Worm (Caenorhabditis elegans): Measurements from ENCODE around the gene glr-6.

glr-6 gene

DNA sequence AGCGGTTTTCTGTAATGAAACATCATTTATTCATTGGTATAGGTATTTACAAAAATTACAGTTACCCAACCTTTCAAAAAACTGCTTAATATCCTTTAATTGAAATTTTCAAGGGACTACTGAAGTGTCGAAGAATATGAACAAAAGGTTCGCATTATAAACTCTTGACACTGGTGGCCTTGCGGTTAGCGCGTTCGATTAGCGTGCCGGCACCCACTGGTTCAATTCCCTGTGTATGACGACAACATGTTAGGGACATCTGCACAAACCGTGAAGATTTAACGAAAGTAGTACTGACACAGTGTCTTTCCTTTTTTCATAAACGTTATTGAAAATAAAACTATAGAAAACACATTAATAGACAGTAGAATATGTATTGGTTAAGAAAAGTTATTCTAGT, 27.2 kb upstream of the glr-6 start (continued):
- peak; percentile 84 for TF ChIP-seq T07F8.4 (tag; optimal IDR thresholded peaks at IDR 0.05)
- TF ChIP-seq ama-1 (optimal IDR thresholded peaks at IDR 0.05) = no peak
- TF ChIP-seq ama-1 (GFP tag; optimal IDR thresholded peaks at IDR 0.05) = peak in 1 of 2 experiments; percentile 94
- no peak; the same call in 1 of the 2 replicates for TF ChIP-seq mcd-1 (GFP tag; IDR thresholded peaks at IDR 0.05)
- TF ChIP-seq ztf-22 (GFP tag; optimal IDR thresholded peaks at IDR 0.05) = peak; percentile 65
- peak; percentile 76 for TF ChIP-seq ztf-18 (tag; optimal IDR thresholded peaks at IDR 0.05)
- peak; percentile 93 for TF ChIP-seq rpc-1 (optimal IDR thresholded peaks at IDR 0.05)
- TF ChIP-seq rpc-1 (tag; optimal IDR thresholded peaks at IDR 0.05) = peak; percentile 89
- TF ChIP-seq F33H1.4 (GFP tag; IDR thresholded peaks at IDR 0.05) = no peak
- no peak for TF ChIP-seq dpff-1 (tag; optimal IDR thresholded peaks at IDR 0.05)
- peak; percentile 60 for TF ChIP-seq F10E7.11 (tag; optimal IDR thresholded peaks at IDR 0.05)

DNA sequence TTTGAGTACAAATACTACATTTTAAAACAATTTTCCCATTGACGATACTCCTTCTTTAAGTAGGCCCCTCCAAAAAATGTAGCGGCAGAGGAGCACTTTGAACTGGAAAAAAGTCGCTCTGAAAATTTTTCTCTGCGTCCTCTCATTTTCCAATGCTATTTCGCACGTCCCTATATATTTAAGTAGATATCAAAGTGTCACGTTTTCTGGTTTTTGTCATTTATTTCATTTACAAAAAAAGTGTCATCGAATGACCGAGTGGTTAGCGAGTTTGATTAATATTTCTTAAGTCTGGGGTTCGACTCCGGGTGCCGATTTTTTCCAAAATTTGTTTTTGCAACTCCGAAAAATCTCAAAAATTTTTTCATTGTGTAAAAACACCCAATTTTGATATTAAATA, 26.4 kb upstream of the glr-6 start:
- TF ChIP-seq C06A6.2 (GFP tag; conservative IDR thresholded peaks at IDR 0.05) = no peak
- TF ChIP-seq die-1 (tag; optimal IDR thresholded peaks at IDR 0.05) = peak; percentile 17
- peak; percentile 60 for TF ChIP-seq B0261.1 (tag; optimal IDR thresholded peaks at IDR 0.05)
- peak; percentile 48 for TF ChIP-seq rpc-1 (optimal IDR thresholded peaks at IDR 0.05)
- peak; percentile 54 for TF ChIP-seq rpc-1 (tag; optimal IDR thresholded peaks at IDR 0.05)
- no peak for TF ChIP-seq C17E4.6 (GFP tag; IDR thresholded peaks at IDR 0.05)
- TF ChIP-seq lin-26 (GFP tag; IDR thresholded peaks at IDR 0.05) = peak; percentile 60; the same call in 1 of the 2 replicates
- peak; percentile 82 for TF ChIP-seq tbp1 (GFP tag; optimal IDR thresholded peaks at IDR 0.05)
- peak; percentile 98 for TF ChIP-seq hmg-1.2 (GFP tag; IDR thresholded peaks at IDR 0.05)

DNA sequence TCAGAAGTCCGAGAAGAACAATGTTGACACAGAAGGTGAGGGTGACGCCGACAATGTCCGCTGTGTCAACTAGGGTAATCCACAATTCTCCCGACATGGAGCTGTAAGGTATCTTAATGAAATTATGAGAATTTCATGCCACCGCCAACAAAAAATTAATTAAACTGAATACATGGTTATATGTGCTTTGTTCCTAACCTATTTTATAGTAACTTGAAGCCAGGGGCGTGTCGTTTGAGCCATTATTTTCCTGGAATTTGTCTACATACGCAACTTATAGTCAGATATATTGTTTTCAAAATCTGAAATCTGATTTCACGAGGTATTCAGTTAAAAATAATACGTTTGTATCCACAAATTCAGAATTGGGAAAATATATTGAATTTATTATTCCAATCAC, 25.3 kb upstream of the glr-6 start, which contains the start of gene odr-10:
TSS of gene odr-10 (minus strand) at position 101 of the 400 bp plus-strand sequence.
- TF ChIP-seq F10E7.11 (tag; optimal IDR thresholded peaks at IDR 0.05) (no peak), gei-17 (GFP tag; optimal IDR thresholded peaks at IDR 0.05) (no peak), Y95B8A.8 (GFP tag; IDR thresholded peaks at IDR 0.05) (no peak), madf-6 (GFP tag; IDR thresholded peaks at IDR 0.05) (no peak)

DNA sequence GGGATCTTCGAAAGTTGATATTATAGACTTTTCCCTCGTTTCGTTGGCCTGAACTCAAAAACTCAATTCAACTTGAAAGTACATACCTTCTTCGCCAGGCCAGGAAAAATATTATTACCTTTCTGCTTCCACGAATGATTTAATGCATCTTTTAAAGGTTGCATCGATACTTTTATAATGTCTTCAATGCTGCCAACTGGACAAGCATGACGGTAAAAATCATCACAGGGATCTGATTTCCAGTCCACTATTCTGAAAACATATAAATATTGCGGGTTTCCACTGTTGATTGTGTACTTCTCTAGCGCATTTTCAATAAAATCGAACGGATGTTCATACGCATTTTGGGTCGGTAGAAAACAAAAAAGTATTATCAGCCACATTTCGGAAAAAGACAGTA, 22.5 kb upstream of the glr-6 start, which contains the start of gene nep-4:
TSS of gene nep-4 (minus strand) at position 393 of the 400 bp plus-strand sequence.
- TF ChIP-seq ccch-3 (GFP tag; optimal IDR thresholded peaks at IDR 0.05) (no peak), unc-130 (GFP tag; optimal IDR thresholded peaks at IDR 0.05) (no peak), ceh-100 (GFP tag; IDR thresholded peaks at IDR 0.05) (no peak), pha-4 (tag; optimal IDR thresholded peaks at IDR 0.05) (no peak), F37B4.10 (GFP tag; IDR thresholded peaks at IDR 0.05) (no peak), egl-18 (GFP tag; IDR thresholded peaks at IDR 0.05) (no peak), egl-44 (GFP tag; IDR thresholded peaks at IDR 0.05) (no peak), T07F8.4 (tag; optimal IDR thresholded peaks at IDR 0.05) (no peak), Y56A3A.18 (GFP tag; IDR thresholded peaks at IDR 0.05) (no peak), F22D6.2 (tag; optimal IDR thresholded peaks at IDR 0.05) (no peak), B0035.1 (tag; optimal IDR thresholded peaks at IDR 0.05) (no peak), lir-1 (GFP tag; conservative IDR thresholded peaks at IDR 0.05) (no peak), bed-1 (GFP tag; IDR thresholded peaks at IDR 0.05) (no peak), efl-1 (GFP tag; optimal IDR thresholded peaks at IDR 0.05) (no peak), F49E8.2 (tag; optimal IDR thresholded peaks at IDR 0.05; ENCODE audit: insufficient read depth) (no peak)
